Worm (Caenorhabditis elegans) whole organism, L1 larva: ENCODE measurements around the gene F22H10.3.

Experiments used
- ama-1 ChIP-seq: fragments of 150-350 bp; optimal IDR thresholded peaks from 2 replicates; lab custom pipeline; 2014
- pag-3 ChIP-seq: sonication (generic microtip); optimal IDR thresholded peaks from 2 replicates; lab custom pipeline; 2017; ENCODE audit warnings: missing genetic modification characterization, mild to moderate bottlenecking, missing compliant biosample characterization, antibody characterized with exemption, borderline replicate concordance; ENCODE audit not compliant: insufficient read depth

DNA sequence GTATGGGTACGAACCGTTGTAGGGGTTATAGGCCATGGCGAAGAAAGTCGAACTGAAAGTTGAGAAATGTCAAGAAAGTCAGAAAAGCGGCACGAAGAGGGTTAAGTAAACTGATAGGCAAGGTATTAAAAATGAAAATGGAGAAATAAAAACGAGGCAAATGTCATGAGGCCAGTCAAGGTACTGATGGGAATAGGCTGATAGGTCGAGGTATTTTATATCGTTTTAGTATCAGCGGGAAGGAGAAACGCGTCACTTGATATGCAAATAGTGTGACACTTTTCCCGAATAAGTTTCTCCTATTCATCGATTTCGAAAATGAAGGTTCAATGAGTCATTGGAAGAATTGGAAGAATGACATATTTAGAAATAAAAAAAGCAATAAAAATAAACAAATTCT lies at the start of gene F22H10.3:
- TF ChIP-seq ama-1 (lab: Kevin White, UChicago) (no peak), pag-3 (tag; lab: Kevin White, UChicago) (no peak)
